Worm (Caenorhabditis elegans) whole organism, L1 larva: ENCODE measurements around the gene Y53G8AR.8.

Source experiments
- C16A3.4 ChIP-seq: fragments of 150-350 bp; optimal IDR thresholded peaks from 2 replicates; lab custom pipeline; 2014; ENCODE audit warnings: missing biosample characterization, missing genetic modification characterization
- C34B4.2 ChIP-seq: sonication (generic microtip); optimal IDR thresholded peaks from 2 replicates; lab custom pipeline; 2017; ENCODE audit warnings: mild to moderate bottlenecking, missing genetic modification characterization, missing compliant biosample characterization
- Y116A8C.19 ChIP-seq: sonication (generic microtip); optimal IDR thresholded peaks from 2 replicates; lab custom pipeline; 2016; ENCODE audit warnings: missing compliant biosample characterization, missing genetic modification characterization, borderline replicate concordance
- aha-1 ChIP-seq: fragments of 150-350 bp; optimal IDR thresholded peaks from 2 replicates; lab custom pipeline; 2014; ENCODE audit warnings: missing biosample characterization, missing genetic modification characterization
- blmp-1 ChIP-seq: fragments of 150-350 bp; optimal IDR thresholded peaks from 2 replicates; lab custom pipeline; 2014; ENCODE audit warnings: missing biosample characterization, missing genetic modification characterization
- ceh-82 ChIP-seq, 3 experiments: fragments of 150-350 bp in 1 of 3; sonication (generic microtip) in 2 of 3; optimal IDR thresholded peaks; 2 replicates each; lab custom pipeline; 2014 to 2017; ENCODE audit warnings: missing biosample characterization in 3 of 3, missing genetic modification characterization in 3 of 3
- ceh-88 ChIP-seq: fragments of 200-800 bp; sonication (Bioruptor generic); IDR thresholded peaks from 2 replicates; pipeline ENCODE4 v1.3.6; 2022; ENCODE audit warnings: missing genetic modification characterization, missing compliant biosample characterization
- ceh-90 ChIP-seq: sonication (generic microtip); optimal IDR thresholded peaks from 2 replicates; lab custom pipeline; 2016; ENCODE audit warnings: missing genetic modification characterization, missing compliant biosample characterization
- dpl-1 ChIP-seq, 3 experiments: fragments of 150-350 bp in 2 of 3; sonication (generic microtip) in 1 of 3; optimal IDR thresholded peaks; 2 replicates each; lab custom pipeline; 2014 to 2017; ENCODE audit warnings: missing biosample characterization in 3 of 3, missing genetic modification characterization in 3 of 3, missing genetic modification reagents in 3 of 3
- dsc-1 ChIP-seq: sonication (generic microtip); optimal IDR thresholded peaks from 2 replicates; lab custom pipeline; 2016; ENCODE audit warnings: mild to moderate bottlenecking, missing genetic modification characterization, missing compliant biosample characterization
- efl-1 ChIP-seq, 4 experiments: fragments of 150-350 bp; optimal IDR thresholded peaks in 3 of 4; peaks in 1 of 4; 1 replicate in 1 of 4; 2 replicates in 3 of 4; lab custom pipeline; 2014; ENCODE audit warnings: missing biosample characterization in 2 of 4, missing genetic modification characterization in 2 of 4, missing genetic modification reagents in 2 of 4
- egl-13 ChIP-seq: sonication (generic microtip); optimal IDR thresholded peaks from 2 replicates; lab custom pipeline; 2016; ENCODE audit warnings: missing genotype, missing genetic modification reagents, missing genetic modification characterization, missing compliant biosample characterization
- elt-2 ChIP-seq: sonication (generic microtip); optimal IDR thresholded peaks from 2 replicates; lab custom pipeline; 2016; ENCODE audit warnings: missing genetic modification characterization, mild to moderate bottlenecking, inconsistent platforms, missing compliant biosample characterization, missing genetic modification reagents
- elt-3 ChIP-seq, 6 experiments: fragments of 150-350 bp in 1 of 6; sonication (generic microtip); optimal IDR thresholded peaks; 2 replicates each; lab custom pipeline; 2017 to 2018; ENCODE audit warnings: missing biosample characterization in 6 of 6, missing genetic modification characterization in 6 of 6, inconsistent platforms in 1 of 6
- fkh-10 ChIP-seq: sonication (generic microtip); optimal IDR thresholded peaks from 2 replicates; lab custom pipeline; 2017; ENCODE audit warnings: missing biosample characterization, missing genetic modification reagents, missing genetic modification characterization
- fkh-4 ChIP-seq: sonication (generic microtip); optimal IDR thresholded peaks from 2 replicates; lab custom pipeline; 2016; ENCODE audit warnings: missing compliant biosample characterization, missing genetic modification characterization, borderline replicate concordance
- fos-1 ChIP-seq: fragments of 150-350 bp; optimal IDR thresholded peaks from 2 replicates; lab custom pipeline; 2014; ENCODE audit warnings: missing biosample characterization, missing genetic modification characterization
- grh-1 ChIP-seq: fragments of 200-800 bp; sonication (Bioruptor generic); IDR thresholded peaks from 2 replicates; pipeline ENCODE4 v1.3.6; 2022; ENCODE audit warnings: missing genetic modification reagents, missing genetic modification characterization, missing compliant biosample characterization
- hlh-17 ChIP-seq: fragments of 200-800 bp; sonication (Bioruptor generic); optimal IDR thresholded peaks from 2 replicates; lab custom pipeline; 2018; ENCODE audit warnings: missing genetic modification characterization, mild to moderate bottlenecking, missing compliant biosample characterization, moderate library complexity, borderline replicate concordance
- hlh-4 ChIP-seq: sonication (generic microtip); optimal IDR thresholded peaks from 2 replicates; lab custom pipeline; 2016; ENCODE audit warnings: mild to moderate bottlenecking, missing genetic modification characterization, missing compliant biosample characterization
- irx-1 ChIP-seq: sonication (generic microtip); optimal IDR thresholded peaks from 2 replicates; lab custom pipeline; 2016; ENCODE audit warnings: missing genetic modification characterization, missing compliant biosample characterization
- isw-1 ChIP-seq: fragments of 200-800 bp; sonication (Bioruptor generic); IDR thresholded peaks from 2 replicates; pipeline ENCODE4 v1.3.6; 2022; ENCODE audit warnings: missing genetic modification characterization, missing compliant biosample characterization
- jun-1 ChIP-seq: fragments of 150-350 bp; optimal IDR thresholded peaks from 2 replicates; lab custom pipeline; 2014; ENCODE audit warnings: missing biosample characterization, missing genetic modification reagents, missing genetic modification characterization
- lin-14 ChIP-seq: fragments of 200-800 bp; sonication (Bioruptor generic); optimal IDR thresholded peaks from 2 replicates; lab custom pipeline; 2018; ENCODE audit warnings: mild to moderate bottlenecking, missing genetic modification characterization, moderate library complexity, missing compliant biosample characterization
- lin-35 ChIP-seq, 2 experiments: fragments of 150-350 bp; optimal IDR thresholded peaks; 2 replicates each; lab custom pipeline; 2014; ENCODE audit warnings: missing biosample characterization in 2 of 2, missing genetic modification characterization in 2 of 2, missing genetic modification reagents in 2 of 2
- lir-3 ChIP-seq: sonication (generic microtip); optimal IDR thresholded peaks from 2 replicates; lab custom pipeline; 2016; ENCODE audit warnings: mild to moderate bottlenecking, missing genetic modification characterization, moderate library complexity, missing compliant biosample characterization; ENCODE audit not compliant: poor library complexity
- lsy-2 ChIP-seq, 2 experiments: fragments of 150-350 bp; optimal IDR thresholded peaks; 2 replicates each; lab custom pipeline; 2014; ENCODE audit warnings: missing biosample characterization in 2 of 2, missing genetic modification characterization in 2 of 2
- mdl-1 ChIP-seq, 2 experiments: fragments of 150-350 bp; optimal IDR thresholded peaks; 2 replicates each; lab custom pipeline; 2014 to 2017; ENCODE audit warnings: missing biosample characterization in 2 of 2, missing genetic modification characterization in 2 of 2, inconsistent platforms in 1 of 2
- mep-1 ChIP-seq: fragments of 150-350 bp; optimal IDR thresholded peaks from 2 replicates; lab custom pipeline; 2014; ENCODE audit warnings: missing biosample characterization, missing genetic modification characterization
- nhr-237 ChIP-seq: fragments of 150-350 bp; optimal IDR thresholded peaks from 2 replicates; lab custom pipeline; 2014; ENCODE audit warnings: missing biosample characterization, missing genetic modification characterization
- nhr-47 ChIP-seq: sonication (generic microtip); optimal IDR thresholded peaks from 2 replicates; lab custom pipeline; 2016; ENCODE audit warnings: mild to moderate bottlenecking, missing genetic modification characterization, moderate library complexity, missing compliant biosample characterization
- nhr-71 ChIP-seq: sonication (generic microtip); optimal IDR thresholded peaks from 2 replicates; lab custom pipeline; 2016; ENCODE audit warnings: mild to moderate bottlenecking, missing genetic modification characterization, moderate library complexity, missing compliant biosample characterization
- nhr-76 ChIP-seq: sonication (generic microtip); optimal IDR thresholded peaks from 2 replicates; lab custom pipeline; 2017; ENCODE audit warnings: missing biosample characterization, missing genetic modification characterization
- nhr-77 ChIP-seq: fragments of 150-350 bp; optimal IDR thresholded peaks from 2 replicates; lab custom pipeline; 2014; ENCODE audit warnings: missing biosample characterization, missing genetic modification characterization
- nhr-85 ChIP-seq: sonication (generic microtip); peaks from one replicate; lab custom pipeline; 2016; ENCODE audit warnings: missing genetic modification characterization, inconsistent platforms, missing compliant biosample characterization
- rnt-1 ChIP-seq: sonication (generic microtip); optimal IDR thresholded peaks from 2 replicates; lab custom pipeline; 2016; ENCODE audit warnings: mild to moderate bottlenecking, missing genetic modification characterization, moderate library complexity, missing compliant biosample characterization
- skn-1 ChIP-seq: fragments of 150-350 bp; optimal IDR thresholded peaks from 2 replicates; lab custom pipeline; 2014; ENCODE audit warnings: missing biosample characterization, missing genetic modification characterization
- snu-23 ChIP-seq: sonication (generic microtip); optimal IDR thresholded peaks from 2 replicates; lab custom pipeline; 2016; ENCODE audit warnings: missing genetic modification characterization, missing compliant biosample characterization
- sox-4 ChIP-seq: sonication (generic microtip); optimal IDR thresholded peaks from 2 replicates; lab custom pipeline; 2016; ENCODE audit warnings: missing genetic modification characterization, missing compliant biosample characterization
- unc-130 ChIP-seq: fragments of 150-350 bp; optimal IDR thresholded peaks from 2 replicates; lab custom pipeline; 2017; ENCODE audit warnings: missing biosample characterization, missing genetic modification characterization, inconsistent platforms
- unc-86 ChIP-seq: sonication (generic microtip); optimal IDR thresholded peaks from 2 replicates; lab custom pipeline; 2016; ENCODE audit warnings: missing genetic modification characterization, missing compliant biosample characterization
- unc-98 ChIP-seq: fragments of 200-800 bp; sonication (Bioruptor generic); IDR thresholded peaks from 2 replicates; pipeline ENCODE4 v1.3.6; 2022; ENCODE audit warnings: missing genetic modification characterization, missing compliant biosample characterization
- vab-15 ChIP-seq: sonication (generic microtip); optimal IDR thresholded peaks from 2 replicates; lab custom pipeline; 2017; ENCODE audit warnings: missing genotype, mild to moderate bottlenecking, missing genetic modification characterization, missing compliant biosample characterization
- ztf-11 ChIP-seq, 2 experiments: sonication (generic microtip); optimal IDR thresholded peaks; 2 replicates each; lab custom pipeline; 2016 to 2017; ENCODE audit warnings: missing genetic modification characterization in 2 of 2, missing biosample characterization in 1 of 2, missing compliant biosample characterization in 1 of 2

Y53G8AR.8 gene

DNA sequence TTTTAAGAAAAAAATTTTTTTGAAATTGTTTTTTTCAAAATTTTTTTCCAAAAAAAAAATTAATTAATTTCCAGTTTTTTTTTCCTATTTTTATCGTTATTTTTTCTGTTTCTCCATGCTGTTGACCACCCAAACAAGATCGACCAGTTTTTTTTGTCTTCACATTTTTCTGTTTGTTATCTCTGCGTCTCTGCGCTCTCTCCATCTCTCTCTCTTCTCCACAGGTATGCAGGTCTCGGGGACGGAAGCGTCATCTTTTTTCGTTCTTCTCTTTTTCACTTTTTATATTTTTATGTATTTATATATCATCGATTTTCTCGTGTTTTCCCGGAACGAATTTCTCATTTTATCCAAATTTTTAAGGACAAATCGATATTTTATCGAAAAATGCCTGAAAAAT is 14.8 kb upstream of the Y53G8AR.8 start:
- TF ChIP-seq efl-1 (optimal IDR thresholded peaks at IDR 0.05; lab: Kevin White, UChicago) = peak in 1 of 2 experiments; percentile 4
- TF ChIP-seq efl-1 (GFP tag; optimal IDR thresholded peaks at IDR 0.05 in 1 of 2; lab: Kevin White, UChicago) = no peak
- TF ChIP-seq nhr-85 (tag; lab: Kevin White, UChicago) = no peak
- TF ChIP-seq ceh-88 (GFP tag; lab: Robert Waterston, UW) = no peak
- TF ChIP-seq lin-35 (GFP tag; optimal IDR thresholded peaks at IDR 0.05; lab: Kevin White, UChicago) = peak in 1 of 2 experiments; percentile 20
- no peak for TF ChIP-seq isw-1
- TF ChIP-seq blmp-1 (tag; lab: Kevin White, UChicago) = peak; percentile 91
- TF ChIP-seq nhr-71 (tag; lab: Kevin White, UChicago) = peak; percentile 28
- TF ChIP-seq C16A3.4 = no peak
- peak; percentile 4 for TF ChIP-seq skn-1 (tag; lab: Kevin White, UChicago)
- no peak for TF ChIP-seq nhr-77 (tag; lab: Kevin White, UChicago)
- peak; percentile 37 for TF ChIP-seq mep-1
- peak; percentile 27 for TF ChIP-seq snu-23

DNA sequence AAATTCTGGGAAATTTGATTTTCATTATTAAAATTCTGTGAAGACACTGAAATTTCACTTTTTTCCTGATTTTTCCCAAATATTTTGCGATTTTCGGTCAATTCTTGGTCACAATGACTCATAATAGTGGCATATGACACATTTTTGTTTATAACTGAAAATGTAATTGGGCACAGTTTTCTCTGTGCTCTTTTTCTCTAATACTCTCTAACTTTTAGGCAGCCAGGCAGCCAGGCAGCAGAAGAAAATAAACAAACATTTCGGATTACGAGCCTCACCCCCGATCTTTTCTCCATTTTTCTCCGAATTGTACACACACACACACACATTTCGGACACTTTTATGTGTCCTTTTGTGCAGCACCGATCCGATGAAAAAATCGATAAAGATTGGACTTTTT is 13.2 kb upstream of the Y53G8AR.8 start:
- TF ChIP-seq nhr-237 (no peak), hlh-17 (GFP tag; lab: Kevin White, UChicago) (no peak), egl-13 (no peak), lin-14 (GFP tag; lab: Kevin White, UChicago) (peak; percentile 51), nhr-47 (tag; lab: Kevin White, UChicago) (no peak), ztf-11 (tag; optimal IDR thresholded peaks at IDR 0.05; lab: Kevin White, UChicago) (no peak), nhr-77 (tag; lab: Kevin White, UChicago) (peak; percentile 7), irx-1 (peak; percentile 20), fos-1 (peak; percentile 0), lin-35 (GFP tag; optimal IDR thresholded peaks at IDR 0.05; lab: Kevin White, UChicago) (no peak), unc-130 (tag; lab: Kevin White, UChicago) (no peak), nhr-76 (no peak), elt-3 (tag; optimal IDR thresholded peaks at IDR 0.05; lab: Kevin White, UChicago) (no peak), nhr-71 (tag; lab: Kevin White, UChicago) (peak; percentile 21), ceh-82 (tag; optimal IDR thresholded peaks at IDR 0.05; lab: Kevin White, UChicago) (peak in 1 of 3 experiments; percentile 9)

DNA sequence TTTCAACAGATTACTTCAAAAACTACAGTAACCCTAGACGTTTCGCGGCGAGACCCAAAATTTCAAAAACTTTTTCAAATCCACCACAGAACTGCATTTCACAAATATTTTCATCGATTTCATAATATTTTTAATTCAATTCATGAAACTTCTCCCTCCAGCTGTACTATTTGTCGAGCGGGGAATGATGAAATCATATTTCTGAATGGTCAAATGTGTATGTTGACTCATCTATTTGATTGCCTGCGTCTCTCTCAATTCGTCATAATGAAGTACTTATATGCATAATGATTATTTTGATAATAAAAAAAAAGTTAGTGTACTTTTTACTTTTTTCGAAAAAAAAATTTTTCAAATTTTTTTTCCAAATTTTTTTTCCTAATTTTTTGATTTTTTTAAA is 12.2 kb upstream of the Y53G8AR.8 start:
- no peak for TF ChIP-seq mep-1
- TF ChIP-seq skn-1 (tag; lab: Kevin White, UChicago) = peak; percentile 70
- TF ChIP-seq jun-1 = peak; percentile 62

DNA sequence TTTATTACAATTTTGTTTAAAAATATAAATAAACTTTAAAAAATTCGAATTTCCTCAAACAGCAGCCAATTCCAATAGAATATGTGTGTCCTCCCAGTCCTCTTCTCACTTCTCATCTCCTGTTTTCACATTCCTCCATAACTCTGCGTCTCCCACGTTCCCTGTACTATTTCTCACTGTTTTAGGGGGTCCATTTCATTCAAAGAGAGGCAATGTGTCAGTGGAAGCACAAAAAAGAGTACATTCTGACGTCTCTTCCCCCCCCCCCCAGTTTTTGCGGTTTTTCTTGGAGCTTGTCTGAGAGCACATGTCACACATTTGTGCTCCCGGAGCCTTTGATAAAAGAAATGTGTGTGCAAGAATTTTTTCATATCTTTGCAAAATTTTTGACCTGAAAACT is 10.4 kb upstream of the Y53G8AR.8 start:
- TF ChIP-seq lin-14 (GFP tag; lab: Kevin White, UChicago) = peak; percentile 70
- TF ChIP-seq hlh-4 = no peak
- TF ChIP-seq lir-3 (tag; lab: Kevin White, UChicago) = no peak
- TF ChIP-seq snu-23 = peak; percentile 1
- no peak for TF ChIP-seq C34B4.2
- no peak for TF ChIP-seq rnt-1 (tag; lab: Kevin White, UChicago)
- TF ChIP-seq grh-1 (GFP tag; lab: Robert Waterston, UW) = no peak
- TF ChIP-seq unc-86 (tag; lab: Kevin White, UChicago) = peak; percentile 37
- TF ChIP-seq ceh-90 (tag; lab: Kevin White, UChicago) = no peak
- TF ChIP-seq lsy-2 (tag; optimal IDR thresholded peaks at IDR 0.05; lab: Kevin White, UChicago) = peak in 1 of 2 experiments; percentile 19
- TF ChIP-seq unc-98 (GFP tag; lab: Robert Waterston, UW) = no peak
- TF ChIP-seq mdl-1 (tag; optimal IDR thresholded peaks at IDR 0.05; lab: Kevin White, UChicago) = peak in 1 of 2 experiments; percentile 3
- no peak for TF ChIP-seq fkh-10
- TF ChIP-seq blmp-1 (tag; lab: Kevin White, UChicago) = no peak
- no peak for TF ChIP-seq unc-130 (tag; lab: Kevin White, UChicago)
- TF ChIP-seq nhr-237 = no peak
- TF ChIP-seq vab-15 (tag; lab: Kevin White, UChicago) = no peak
- peak; percentile 3 for TF ChIP-seq mep-1
- no peak for TF ChIP-seq elt-2 (tag; lab: Kevin White, UChicago)
- no peak for TF ChIP-seq fkh-4
- peak; percentile 61 for TF ChIP-seq dsc-1 (tag; lab: Kevin White, UChicago)
- no peak for TF ChIP-seq sox-4
- TF ChIP-seq aha-1 = no peak
- peak; percentile 5 to 12 for TF ChIP-seq efl-1 (optimal IDR thresholded peaks at IDR 0.05; lab: Kevin White, UChicago)
- peak in 1 of 2 experiments; percentile 66 for TF ChIP-seq efl-1 (GFP tag; optimal IDR thresholded peaks at IDR 0.05 in 1 of 2; lab: Kevin White, UChicago)
- peak; percentile 46 for TF ChIP-seq nhr-85 (tag; lab: Kevin White, UChicago)
- peak in 1 of 3 experiments; percentile 4 for TF ChIP-seq dpl-1 (GFP tag; optimal IDR thresholded peaks at IDR 0.05; lab: Kevin White, UChicago)
- no peak for TF ChIP-seq nhr-71 (tag; lab: Kevin White, UChicago)
- no peak for TF ChIP-seq Y116A8C.19
- TF ChIP-seq ceh-88 (GFP tag; lab: Robert Waterston, UW) = no peak
- peak in 1 of 3 experiments; percentile 42 for TF ChIP-seq ceh-82 (tag; optimal IDR thresholded peaks at IDR 0.05; lab: Kevin White, UChicago)
